Worm (Caenorhabditis elegans) whole organism, dauer: Measurements from ENCODE around the gene rcd-1.
"Not testable (repeated sequence)": the region's sequence is repeated elsewhere in the genome, so short reads cannot be mapped to it uniquely, and the experiment has no call there.

ENCODE experiments used
- unc-62 ChIP-seq: sonication (generic microtip); optimal IDR thresholded peaks from 2 replicates; lab custom pipeline; 2017; ENCODE audit warnings: missing biosample characterization, missing genetic modification reagents, missing genetic modification characterization

Gene rcd-1

ce11 chrII:3748719-3749118 is 5.0 kb upstream of the rcd-1 start, which contains the start of gene fbxb-90:
fbxb-90 (minus strand) TSS chrII:3748819.
- TF ChIP-seq unc-62 (GFP tag; lab: Kevin White, UChicago): no peak

ce11 chrII:3750685-3751084 is 3.0 kb upstream of the rcd-1 start, which contains the start of gene fbxb-91:
fbxb-91 (minus strand) TSS chrII:3750785.
- no peak for TF ChIP-seq unc-62 (GFP tag; lab: Kevin White, UChicago)

ce11 chrII:3752184-3752583 is 1.5 kb upstream of the rcd-1 start, which contains the start of gene sdz-11:
sdz-11 (minus strand) TSS chrII:3752284.
- no peak for TF ChIP-seq unc-62 (GFP tag; lab: Kevin White, UChicago)

- no peak for TF ChIP-seq unc-62 (GFP tag; lab: Kevin White, UChicago)
These were observed 3.8 kb downstream of the rcd-1 start, which contains the start of gene srx-111 for ce11 chrII:3757499-3757898. srx-111 (plus strand) TSS chrII:3757799.

- no peak for TF ChIP-seq unc-62 (GFP tag; lab: Kevin White, UChicago)
These were observed 5.3 kb downstream of the rcd-1 start, which contains the start of gene T24E12.12 for ce11 chrII:3759010-3759409. T24E12.12 (plus strand) TSS chrII:3759290.

- not testable (repeated sequence) for TF ChIP-seq unc-62 (GFP tag; lab: Kevin White, UChicago)
These were observed 7.9 kb downstream of the rcd-1 start, which contains the start of gene T24E12.6 for ce11 chrII:3761599-3761998. T24E12.6 (minus strand) TSS chrII:3761699.

ce11 chrII:3764486-3764885 is 10.8 kb downstream of the rcd-1 start, which contains the start of gene srx-112:
srx-112 (minus strand) TSS chrII:3764586.
- TF ChIP-seq unc-62 (GFP tag; lab: Kevin White, UChicago): no peak

ce11 chrII:3771640-3772039 is 17.9 kb downstream of the rcd-1 start:
- no peak for TF ChIP-seq unc-62 (GFP tag; lab: Kevin White, UChicago)

- TF ChIP-seq unc-62 (GFP tag; lab: Kevin White, UChicago): no peak
These were observed 19.4 kb downstream of the rcd-1 start, which contains the start of gene T24E12.10 for ce11 chrII:3773130-3773529. T24E12.10 (minus strand) TSS chrII:3773230.

ce11 chrII:3775719-3776118 is 22.0 kb downstream of the rcd-1 start, which contains the start of gene T24E12.3:
T24E12.3 (plus strand) TSS chrII:3776019.
- no peak for TF ChIP-seq unc-62 (GFP tag; lab: Kevin White, UChicago)

- no peak for TF ChIP-seq unc-62 (GFP tag; lab: Kevin White, UChicago)
These were observed 24.1 kb downstream of the rcd-1 start for ce11 chrII:3777802-3778201.

ce11 chrII:3779463-3779862 is 25.8 kb downstream of the rcd-1 start, which contains the start of gene T24E12.11:
T24E12.11 (minus strand) TSS chrII:3779563.
- TF ChIP-seq unc-62 (GFP tag; lab: Kevin White, UChicago): no peak

- no peak for TF ChIP-seq unc-62 (GFP tag; lab: Kevin White, UChicago)
These were observed 27.5 kb downstream of the rcd-1 start for ce11 chrII:3781238-3781637.

ce11 chrII:3782309-3783000 is 28.8 kb downstream of the rcd-1 start, which contains the start of gene T24E12.2:
T24E12.2 (plus strand) TSS chrII:3782950.
- no peak for TF ChIP-seq unc-62 (GFP tag; lab: Kevin White, UChicago)

ce11 chrII:3785257-3785656 is 31.6 kb downstream of the rcd-1 start, which contains the start of gene T24E12.1:
T24E12.1 (plus strand) TSS chrII:3785557.
- TF ChIP-seq unc-62 (GFP tag; lab: Kevin White, UChicago): no peak

ce11 chrII:3785756-3786155 is 32.1 kb downstream of the rcd-1 start:
- no peak for TF ChIP-seq unc-62 (GFP tag; lab: Kevin White, UChicago)
